Fruit fly (Drosophila melanogaster) whole organism, embryonic: ENCODE measurements around the gene EMC5.

Source experiments
- Awh ChIP-seq: fragments of 200-800 bp; sonication (Bioruptor generic); IDR thresholded peaks from 2 replicates; pipeline ENCODE4, ENCODE4 v1.3.6; 2022; ENCODE audit warnings: missing biosample characterization, missing genetic modification characterization
- CG11085 ChIP-seq: fragments of 200-800 bp; sonication (Bioruptor generic); IDR thresholded peaks from 2 replicates; pipeline ENCODE4 v1.3.6; 2022; ENCODE audit warnings: missing biosample characterization, missing genetic modification characterization
- CG12236 ChIP-seq: fragments of 200-800 bp; sonication (Bioruptor generic); optimal IDR thresholded peaks from 2 replicates; lab custom pipeline; 2016; ENCODE audit warnings: missing biosample characterization, missing genetic modification characterization
- CG12659 ChIP-seq: fragments of 200-800 bp; sonication (Bioruptor generic); optimal IDR thresholded peaks from 3 replicates; lab custom pipeline; 2017; ENCODE audit warnings: mild to moderate bottlenecking, missing biosample characterization, missing genetic modification reagents, missing genetic modification characterization
- CG15269 ChIP-seq: fragments of 200-800 bp; sonication (Bioruptor generic); optimal IDR thresholded peaks from 2 replicates; lab custom pipeline; 2018; ENCODE audit warnings: missing biosample characterization, mild to moderate bottlenecking, missing genetic modification characterization, moderate library complexity
- CG1529 ChIP-seq: fragments of 200-800 bp; sonication (Bioruptor generic); optimal IDR thresholded peaks from 3 replicates; lab custom pipeline; 2018; ENCODE audit warnings: missing biosample characterization, missing genetic modification characterization
- CG15601 ChIP-seq: fragments of 200-800 bp; sonication (Bioruptor generic); optimal IDR thresholded peaks from 3 replicates; lab custom pipeline; 2019; ENCODE audit warnings: missing biosample characterization, mild to moderate bottlenecking, missing genetic modification characterization, moderate library complexity
- CG16779 ChIP-seq: fragments of 200-800 bp; sonication (Bioruptor generic); IDR thresholded peaks from 2 replicates; pipeline ENCODE4 v1.3.6; 2022; ENCODE audit warnings: missing biosample characterization, missing genetic modification characterization
- CG31365 ChIP-seq: fragments of 200-800 bp; sonication (Bioruptor generic); optimal IDR thresholded peaks from 2 replicates; lab custom pipeline; 2018; ENCODE audit warnings: missing biosample characterization, mild to moderate bottlenecking, missing genetic modification characterization
- CG32772 ChIP-seq: fragments of 200-800 bp; sonication (Bioruptor generic); IDR thresholded peaks from 2 replicates; pipeline ENCODE4 v1.3.6; 2022; ENCODE audit warnings: missing biosample characterization, missing genetic modification characterization
- CG34376 ChIP-seq: fragments of 200-800 bp; sonication (Bioruptor generic); optimal IDR thresholded peaks from 2 replicates; lab custom pipeline; 2018; ENCODE audit warnings: missing biosample characterization, mild to moderate bottlenecking, missing genetic modification characterization
- CG3847 ChIP-seq: fragments of 200-800 bp; sonication (Bioruptor generic); IDR thresholded peaks from 2 replicates; pipeline ENCODE4 v1.3.6; 2022; ENCODE audit warnings: missing biosample characterization, missing genetic modification characterization
- CG4854 ChIP-seq: fragments of 200-800 bp; sonication (Bioruptor generic); optimal IDR thresholded peaks from 2 replicates; lab custom pipeline; 2016; ENCODE audit warnings: missing biosample characterization, missing genetic modification characterization, inconsistent platforms
- CG6683 ChIP-seq: fragments of 200-800 bp; sonication (Bioruptor generic); optimal IDR thresholded peaks from 2 replicates; lab custom pipeline; 2017; ENCODE audit warnings: missing biosample characterization, mild to moderate bottlenecking, missing genetic modification characterization, missing genetic modification reagents
- CG6854 ChIP-seq: fragments of 200-800 bp; sonication (Bioruptor generic); optimal IDR thresholded peaks from 3 replicates; lab custom pipeline; 2017; ENCODE audit warnings: missing biosample characterization, mild to moderate bottlenecking, missing genetic modification characterization
- CG7556 ChIP-seq: fragments of 200-800 bp; sonication (Bioruptor generic); optimal IDR thresholded peaks from 2 replicates; lab custom pipeline; 2017; ENCODE audit warnings: missing biosample characterization, mild to moderate bottlenecking, missing genetic modification characterization
- CG8281 ChIP-seq: fragments of 200-800 bp; sonication (Bioruptor generic); optimal IDR thresholded peaks from 2 replicates; lab custom pipeline; 2018; ENCODE audit warnings: missing biosample characterization, mild to moderate bottlenecking, missing genetic modification characterization, moderate library complexity
- CG8388 ChIP-seq: fragments of 200-800 bp; sonication (Bioruptor generic); optimal IDR thresholded peaks from 2 replicates; lab custom pipeline; 2019; ENCODE audit warnings: missing biosample characterization, mild to moderate bottlenecking, missing genetic modification characterization, moderate library complexity
- Chrac-16 ChIP-seq: fragments of 200-800 bp; sonication (Bioruptor generic); optimal IDR thresholded peaks from 3 replicates; lab custom pipeline; 2016; ENCODE audit warnings: missing biosample characterization, missing genetic modification characterization
- D ChIP-seq, 2 experiments: fragments of 200-800 bp in 1 of 2; fragments of >200 bp in 1 of 2; sonication (Bioruptor generic) in 1 of 2; optimal IDR thresholded peaks; 2 replicates in 1 of 2; 3 replicates in 1 of 2; lab custom pipeline; 2017; ENCODE audit warnings: mild to moderate bottlenecking in 1 of 2, missing biosample characterization in 1 of 2, missing genetic modification characterization in 1 of 2, missing genetic modification reagents in 1 of 2
- D19B ChIP-seq: fragments of 200-800 bp; sonication (Bioruptor generic); optimal IDR thresholded peaks from 2 replicates; lab custom pipeline; 2017; ENCODE audit warnings: missing biosample characterization, mild to moderate bottlenecking, missing genetic modification characterization
- Doc3 ChIP-seq: fragments of 200-800 bp; sonication (Bioruptor generic); IDR thresholded peaks from 3 replicates; pipeline ENCODE4 v1.3.6; 2022; ENCODE audit warnings: missing biosample characterization, missing genetic modification characterization; ENCODE audit not compliant: partially characterized antibody
- Ets65A ChIP-seq: fragments of 200-800 bp; sonication (Bioruptor generic); peaks from one replicate; lab custom pipeline; 2016; ENCODE audit warnings: missing biosample characterization, missing genetic modification characterization
- GATAe ChIP-seq: fragments of 200-800 bp; sonication (Bioruptor generic); conservative IDR thresholded peaks from 2 replicates; pipeline ENCODE4 v1.3.6; 2022; ENCODE audit warnings: missing biosample characterization, missing genetic modification characterization
- H15 ChIP-seq: fragments of 200-800 bp; sonication (Bioruptor generic); IDR thresholded peaks from 3 replicates; pipeline ENCODE4 v1.3.6; 2022; ENCODE audit warnings: missing biosample characterization, missing genetic modification characterization
- Hsf ChIP-seq: fragments of 200-800 bp; sonication (Bioruptor generic); optimal IDR thresholded peaks from 3 replicates; lab custom pipeline; 2016; ENCODE audit warnings: missing biosample characterization, missing genetic modification characterization
- Max ChIP-seq: fragments of 200-800 bp; sonication (Bioruptor generic); optimal IDR thresholded peaks from 2 replicates; lab custom pipeline; 2016; ENCODE audit warnings: missing biosample characterization, mild to moderate bottlenecking, missing genetic modification characterization
- Meics ChIP-seq: fragments of 200-800 bp; sonication (Bioruptor generic); optimal IDR thresholded peaks from 2 replicates; lab custom pipeline; 2017; ENCODE audit warnings: missing biosample characterization, mild to moderate bottlenecking, missing genetic modification characterization
- amos ChIP-seq: fragments of 200-800 bp; sonication (Bioruptor generic); IDR thresholded peaks from 2 replicates; pipeline ENCODE4 v1.3.6; 2022; ENCODE audit warnings: missing biosample characterization, missing genetic modification characterization; ENCODE audit not compliant: partially characterized antibody
- ash1 ChIP-seq: fragments of 200-800 bp; sonication (Bioruptor generic); optimal IDR thresholded peaks from 2 replicates; lab custom pipeline; 2018; ENCODE audit warnings: missing biosample characterization, mild to moderate bottlenecking, missing genetic modification characterization
- bcd ChIP-seq: fragments of 200-800 bp; sonication (Bioruptor generic); optimal IDR thresholded peaks from 2 replicates; lab custom pipeline; 2017; ENCODE audit warnings: missing biosample characterization, mild to moderate bottlenecking, missing genetic modification characterization
- chinmo ChIP-seq: fragments of 200-800 bp; sonication (Bioruptor generic); IDR thresholded peaks from 4 replicates; pipeline ENCODE4 v1.3.6; 2022; ENCODE audit warnings: missing biosample characterization, missing genetic modification characterization; ENCODE audit not compliant: partially characterized antibody
- dm ChIP-seq: fragments of 200-800 bp; sonication (Bioruptor generic); optimal IDR thresholded peaks from 3 replicates; lab custom pipeline; 2016; ENCODE audit warnings: missing biosample characterization, missing genetic modification characterization
- emc ChIP-seq: fragments of 200-800 bp; sonication (Bioruptor generic); optimal IDR thresholded peaks from 2 replicates; lab custom pipeline; 2016; ENCODE audit warnings: missing biosample characterization, missing genetic modification characterization
- ewg ChIP-seq: fragments of 200-800 bp; sonication (Bioruptor generic); optimal IDR thresholded peaks from 3 replicates; lab custom pipeline; 2017; ENCODE audit warnings: mild to moderate bottlenecking, missing biosample characterization, missing genetic modification reagents, missing genetic modification characterization
- gem ChIP-seq: fragments of 200-800 bp; sonication (Bioruptor generic); optimal IDR thresholded peaks from 2 replicates; lab custom pipeline; 2019; ENCODE audit warnings: missing biosample characterization, mild to moderate bottlenecking, missing genetic modification characterization, moderate library complexity
- her ChIP-seq: fragments of 200-800 bp; sonication (Bioruptor generic); optimal IDR thresholded peaks from 2 replicates; lab custom pipeline; 2016; ENCODE audit warnings: missing biosample characterization, missing genetic modification characterization
- jing ChIP-seq: fragments of 200-800 bp; sonication (Bioruptor generic); optimal IDR thresholded peaks from 2 replicates; lab custom pipeline; 2018; ENCODE audit warnings: missing biosample characterization, mild to moderate bottlenecking, missing genetic modification characterization
- lbe ChIP-seq: fragments of 200-800 bp; sonication (Bioruptor generic); optimal IDR thresholded peaks from 2 replicates; lab custom pipeline; 2016; ENCODE audit warnings: missing biosample characterization, mild to moderate bottlenecking, missing genetic modification characterization
- oc ChIP-seq: fragments of 200-800 bp; sonication (Bioruptor generic); optimal IDR thresholded peaks from 2 replicates; lab custom pipeline; 2018; ENCODE audit warnings: missing biosample characterization, mild to moderate bottlenecking, missing genetic modification characterization, moderate library complexity
- onecut ChIP-seq: fragments of 200-800 bp; sonication (Bioruptor generic); IDR thresholded peaks from 2 replicates; pipeline ENCODE4 v1.3.6; 2022; ENCODE audit warnings: missing biosample characterization, missing genetic modification characterization
- pho ChIP-seq: fragments of 200-800 bp; sonication (Bioruptor generic); optimal IDR thresholded peaks from 2 replicates; lab custom pipeline; 2016; ENCODE audit warnings: missing biosample characterization, missing genetic modification characterization
- ranshi ChIP-seq: fragments of 200-800 bp; sonication (Bioruptor generic); IDR thresholded peaks from 2 replicates; pipeline ENCODE4 v1.3.6; 2022; ENCODE audit warnings: missing biosample characterization, missing genetic modification characterization
- salm ChIP-seq: fragments of 200-800 bp; sonication (Bioruptor generic); optimal IDR thresholded peaks from 2 replicates; lab custom pipeline; 2018; ENCODE audit warnings: missing biosample characterization, mild to moderate bottlenecking, missing genetic modification characterization
- scrt ChIP-seq: fragments of 200-800 bp; sonication (Bioruptor generic); optimal IDR thresholded peaks from 2 replicates; lab custom pipeline; 2018; ENCODE audit warnings: missing biosample characterization, mild to moderate bottlenecking, missing genetic modification characterization, moderate library complexity
- vnd ChIP-seq: fragments of 200-800 bp; sonication (Bioruptor generic); IDR thresholded peaks from 3 replicates; pipeline ENCODE4 v1.3.6; 2022; ENCODE audit warnings: missing biosample characterization, missing genetic modification characterization; ENCODE audit not compliant: partially characterized antibody
- zfh2 ChIP-seq: fragments of 200-800 bp; sonication (Bioruptor generic); optimal IDR thresholded peaks from 2 replicates; lab custom pipeline; 2016; ENCODE audit warnings: missing biosample characterization, missing genetic modification characterization

Gene EMC5

dm6 chr2L:19014032-19014880, 26.7 kb downstream of the EMC5 start (continued):
- TF ChIP-seq CG34376, result peak; percentile 75
- peak; percentile 36 for TF ChIP-seq Max
- TF ChIP-seq D19B (GFP tag; lab: Kevin White, UChicago), result peak; percentile 62
- peak; percentile 59 for TF ChIP-seq CG8281 (tag; lab: Kevin White, UChicago)
- TF ChIP-seq pho, result peak; percentile 43
- peak; percentile 52 for TF ChIP-seq onecut (GFP tag; lab: Robert Waterston, UW)
- TF ChIP-seq ash1, result no peak
- TF ChIP-seq dm (GFP tag; lab: Kevin White, UChicago), result no peak
- peak; percentile 50; the same call in 1 of the 2 replicates for TF ChIP-seq CG3847 (GFP tag; lab: Robert Waterston, UW)
- peak; percentile 85 for TF ChIP-seq CG15269 (tag; lab: Kevin White, UChicago)
- peak; percentile 74 for TF ChIP-seq CG6683 (GFP tag; lab: Kevin White, UChicago)
- peak; percentile 66 for TF ChIP-seq CG15601 (tag; lab: Kevin White, UChicago)
- TF ChIP-seq scrt (GFP tag; lab: Kevin White, UChicago), result peak; percentile 62
- peak; percentile 94 for TF ChIP-seq CG7556 (GFP tag; lab: Kevin White, UChicago)
- TF ChIP-seq lbe, result no peak
- 0 out of 2 replicates have a peak, but pooled peaks have one; percentile 29 for TF ChIP-seq CG32772
- TF ChIP-seq vnd (GFP tag; lab: Robert Waterston, UW), result 0 out of 3 replicates have a peak, but pooled peaks have one; percentile 29
- TF ChIP-seq emc (GFP tag; lab: Kevin White, UChicago), result no peak
- TF ChIP-seq CG12236, result no peak
- peak; percentile 10 for TF ChIP-seq Chrac-16
- peak; percentile 88 for TF ChIP-seq Meics (GFP tag; lab: Kevin White, UChicago)
- peak; percentile 4 for TF ChIP-seq jing (GFP tag; lab: Kevin White, UChicago)
- peak; percentile 39 for TF ChIP-seq salm (tag; lab: Kevin White, UChicago)
- peak; percentile 59 for TF ChIP-seq CG8388 (GFP tag; lab: Kevin White, UChicago)
- peak; percentile 64 for TF ChIP-seq ewg
- TF ChIP-seq CG31365 (tag; lab: Kevin White, UChicago), result no peak
- peak; percentile 10 for TF ChIP-seq zfh2 (GFP tag; lab: Kevin White, UChicago)
- TF ChIP-seq Awh (GFP tag; lab: Robert Waterston, UW), result 0 out of 2 replicates have a peak, but pooled peaks have one; percentile 10
- no peak for TF ChIP-seq CG4854
- no peak for TF ChIP-seq Doc3 (GFP tag; lab: Robert Waterston, UW)
- no peak for TF ChIP-seq D (optimal IDR thresholded peaks at IDR 0.05; lab: Kevin White, UChicago)
- TF ChIP-seq D (GFP tag; optimal IDR thresholded peaks at IDR 0.05; lab: Kevin White, UChicago), result peak; percentile 69
- 0 out of 4 replicates have a peak, but pooled peaks have one; percentile 58 for TF ChIP-seq chinmo (GFP tag; lab: Robert Waterston, UW)
- TF ChIP-seq ranshi (GFP tag; lab: Robert Waterston, UW), result peak; percentile 51; the same call in 1 of the 2 replicates
- TF ChIP-seq Hsf (GFP tag; lab: Kevin White, UChicago), result peak; percentile 29
- TF ChIP-seq Ets65A (GFP tag; lab: Kevin White, UChicago), result peak; percentile 41
- TF ChIP-seq her (GFP tag; lab: Kevin White, UChicago), result no peak
- TF ChIP-seq CG11085 (GFP tag; lab: Robert Waterston, UW), result 0 out of 2 replicates have a peak, but pooled peaks have one; percentile 42
- peak; percentile 86 for TF ChIP-seq CG12659
- 0 out of 3 replicates have a peak, but pooled peaks have one; percentile 16 for TF ChIP-seq H15 (GFP tag; lab: Robert Waterston, UW)
- TF ChIP-seq GATAe (GFP tag; lab: Robert Waterston, UW), result no peak
- peak; percentile 86 for TF ChIP-seq gem
- peak; percentile 80 for TF ChIP-seq bcd (GFP tag; lab: Kevin White, UChicago)
- peak; percentile 54 for TF ChIP-seq CG1529 (GFP tag; lab: Kevin White, UChicago)
- TF ChIP-seq CG16779, result no peak
- TF ChIP-seq oc (tag; lab: Kevin White, UChicago), result peak; percentile 28
- no peak for TF ChIP-seq amos (GFP tag; lab: Robert Waterston, UW)
- peak; percentile 87 for TF ChIP-seq CG6854 (GFP tag; lab: Kevin White, UChicago)
